Worm (Caenorhabditis elegans) whole organism, L2 larva: ENCODE measurements around the gene K01D12.9.

Source experiments
- C34F6.9 ChIP-seq: fragments of 150-350 bp; optimal IDR thresholded peaks from 2 replicates; lab custom pipeline; 2014; ENCODE audit warnings: missing biosample characterization, missing genetic modification characterization
- F13H6.1 ChIP-seq: sonication (generic microtip); optimal IDR thresholded peaks from 2 replicates; lab custom pipeline; 2016; ENCODE audit warnings: missing genetic modification characterization, missing compliant biosample characterization
- R02D3.7 ChIP-seq: fragments of 150-350 bp; optimal IDR thresholded peaks from 2 replicates; lab custom pipeline; 2014; ENCODE audit warnings: missing biosample characterization, missing genetic modification characterization
- Y55F3AM.14 ChIP-seq: fragments of 200-800 bp; sonication (Bioruptor generic); optimal IDR thresholded peaks from 2 replicates; lab custom pipeline; 2018; ENCODE audit warnings: mild to moderate bottlenecking, missing genetic modification characterization, missing compliant biosample characterization
- ZK546.5 ChIP-seq: sonication (generic microtip); optimal IDR thresholded peaks from 2 replicates; lab custom pipeline; 2017; ENCODE audit warnings: missing biosample characterization, missing genetic modification characterization
- alr-1 ChIP-seq: fragments of 150-350 bp; optimal IDR thresholded peaks from 2 replicates; lab custom pipeline; 2014; ENCODE audit warnings: missing biosample characterization, missing genetic modification characterization
- aly-2 ChIP-seq: fragments of 150-350 bp; optimal IDR thresholded peaks from 2 replicates; lab custom pipeline; 2014; ENCODE audit warnings: missing biosample characterization, missing genetic modification characterization
- ama-1 ChIP-seq: fragments of 150-350 bp; optimal IDR thresholded peaks from 2 replicates; lab custom pipeline; 2018; ENCODE audit warnings: inconsistent platforms
- blmp-1 ChIP-seq: sonication (generic microtip); optimal IDR thresholded peaks from 2 replicates; lab custom pipeline; 2017; ENCODE audit warnings: missing genetic modification characterization, mild to moderate bottlenecking, missing compliant biosample characterization, antibody characterized with exemption, moderate library complexity; ENCODE audit not compliant: insufficient read depth
- ceh-16 ChIP-seq: fragments of 150-350 bp; optimal IDR thresholded peaks from 2 replicates; lab custom pipeline; 2014; ENCODE audit warnings: missing biosample characterization, missing genetic modification characterization
- ceh-82 ChIP-seq: fragments of 150-350 bp; optimal IDR thresholded peaks from 2 replicates; lab custom pipeline; 2014; ENCODE audit warnings: missing biosample characterization, missing genetic modification characterization
- crh-2 ChIP-seq: sonication (generic microtip); optimal IDR thresholded peaks from 2 replicates; lab custom pipeline; 2017; ENCODE audit warnings: missing biosample characterization, missing genetic modification characterization
- dmd-4 ChIP-seq: sonication (generic microtip); optimal IDR thresholded peaks from 2 replicates; lab custom pipeline; 2017; ENCODE audit warnings: missing biosample characterization, missing genetic modification characterization
- egl-27 ChIP-seq: sonication (generic microtip); optimal IDR thresholded peaks from 3 replicates; lab custom pipeline; 2017; ENCODE audit warnings: missing biosample characterization, missing genetic modification reagents, missing genetic modification characterization
- elt-3 ChIP-seq: sonication (generic microtip); optimal IDR thresholded peaks from 2 replicates; lab custom pipeline; 2017; ENCODE audit warnings: missing biosample characterization, missing genetic modification characterization
- fos-1 ChIP-seq: fragments of 150-350 bp; optimal IDR thresholded peaks from 2 replicates; lab custom pipeline; 2014; ENCODE audit warnings: missing biosample characterization, missing genetic modification characterization
- gmeb-1 ChIP-seq: fragments of 150-350 bp; optimal IDR thresholded peaks from 2 replicates; lab custom pipeline; 2014; ENCODE audit warnings: missing biosample characterization, missing genetic modification characterization
- lin-11 ChIP-seq: fragments of 150-350 bp; sonication (generic microtip); optimal IDR thresholded peaks from 2 replicates; lab custom pipeline; 2014; ENCODE audit warnings: missing biosample characterization, missing genetic modification characterization, inconsistent platforms, mixed read lengths
- lin-39 ChIP-seq: fragments of 150-350 bp; optimal IDR thresholded peaks from 2 replicates; lab custom pipeline; 2014; ENCODE audit warnings: missing biosample characterization, missing genetic modification reagents, missing genetic modification characterization
- lsy-2 ChIP-seq, 2 experiments: fragments of 150-350 bp in 1 of 2; sonication (generic microtip) in 1 of 2; optimal IDR thresholded peaks; 2 replicates each; lab custom pipeline; 2014 to 2017; ENCODE audit warnings: missing biosample characterization in 2 of 2, missing genetic modification characterization in 2 of 2
- mab-5 ChIP-seq: fragments of 150-350 bp; optimal IDR thresholded peaks from 2 replicates; lab custom pipeline; 2014; ENCODE audit warnings: missing biosample characterization, missing genetic modification characterization
- mdl-1 ChIP-seq, 2 experiments: fragments of 150-350 bp in 1 of 2; sonication (generic microtip) in 1 of 2; optimal IDR thresholded peaks; 2 replicates each; lab custom pipeline; 2017; ENCODE audit warnings: missing biosample characterization in 2 of 2, missing genetic modification characterization in 2 of 2
- nhr-10 ChIP-seq: sonication (generic microtip); optimal IDR thresholded peaks from 2 replicates; lab custom pipeline; 2017; ENCODE audit warnings: missing biosample characterization, missing genetic modification characterization
- nhr-11 ChIP-seq: fragments of 150-350 bp; optimal IDR thresholded peaks from 2 replicates; lab custom pipeline; 2014; ENCODE audit warnings: missing biosample characterization, missing genetic modification characterization
- nhr-12 ChIP-seq: fragments of 150-350 bp; optimal IDR thresholded peaks from 2 replicates; lab custom pipeline; 2014; ENCODE audit warnings: missing biosample characterization, missing genetic modification characterization
- nhr-129 ChIP-seq: fragments of 150-350 bp; optimal IDR thresholded peaks from 2 replicates; lab custom pipeline; 2014; ENCODE audit warnings: missing biosample characterization, missing genetic modification characterization
- nhr-21 ChIP-seq: fragments of 150-350 bp; optimal IDR thresholded peaks from 2 replicates; lab custom pipeline; 2014; ENCODE audit warnings: missing biosample characterization, missing genetic modification characterization
- nhr-237 ChIP-seq: fragments of 150-350 bp; optimal IDR thresholded peaks from 2 replicates; lab custom pipeline; 2014; ENCODE audit warnings: missing biosample characterization, missing genetic modification characterization
- nhr-25 ChIP-seq: fragments of 150-350 bp; sonication (generic microtip); optimal IDR thresholded peaks from 3 replicates; lab custom pipeline; 2014; ENCODE audit warnings: missing biosample characterization, missing genetic modification characterization
- nhr-6 ChIP-seq: fragments of 150-350 bp; optimal IDR thresholded peaks from 2 replicates; lab custom pipeline; 2014; ENCODE audit warnings: missing biosample characterization, missing genetic modification characterization
- nhr-77 ChIP-seq: fragments of 150-350 bp; optimal IDR thresholded peaks from 2 replicates; lab custom pipeline; 2014; ENCODE audit warnings: missing biosample characterization, missing genetic modification characterization
- peb-1 ChIP-seq: fragments of 150-350 bp; optimal IDR thresholded peaks from 2 replicates; lab custom pipeline; 2014; ENCODE audit warnings: missing biosample characterization, missing genetic modification characterization
- sem-4 ChIP-seq: fragments of 150-350 bp; optimal IDR thresholded peaks from 2 replicates; lab custom pipeline; 2014; ENCODE audit warnings: missing biosample characterization, missing genetic modification reagents, missing genetic modification characterization
- skn-1 ChIP-seq: sonication (generic microtip); optimal IDR thresholded peaks from 2 replicates; lab custom pipeline; 2017; ENCODE audit warnings: missing biosample characterization, missing genetic modification characterization
- sma-3 ChIP-seq: sonication (generic microtip); optimal IDR thresholded peaks from 2 replicates; lab custom pipeline; 2016; ENCODE audit warnings: missing genetic modification reagents, missing genetic modification characterization, missing compliant biosample characterization
- sma-9 ChIP-seq, 2 experiments: fragments of 150-350 bp in 1 of 2; sonication (generic microtip) in 1 of 2; optimal IDR thresholded peaks; 2 replicates each; lab custom pipeline; 2014 to 2016; ENCODE audit warnings: missing genetic modification characterization in 2 of 2, mild to moderate bottlenecking in 1 of 2, missing biosample characterization in 1 of 2, missing compliant biosample characterization in 1 of 2, missing genetic modification reagents in 1 of 2, moderate library complexity in 1 of 2
- unc-39 ChIP-seq: fragments of 150-350 bp; optimal IDR thresholded peaks from 2 replicates; lab custom pipeline; 2014; ENCODE audit warnings: missing biosample characterization, missing genetic modification characterization
- unc-55 ChIP-seq: fragments of 150-350 bp; sonication (generic microtip); optimal IDR thresholded peaks from 3 replicates; lab custom pipeline; 2014; ENCODE audit warnings: missing biosample characterization, missing genetic modification reagents, missing genetic modification characterization
- unc-62 ChIP-seq: fragments of 150-350 bp; optimal IDR thresholded peaks from 2 replicates; lab custom pipeline; 2014; ENCODE audit warnings: missing biosample characterization, missing genetic modification reagents, missing genetic modification characterization
- zag-1 ChIP-seq: fragments of 150-350 bp; optimal IDR thresholded peaks from 2 replicates; lab custom pipeline; 2014; ENCODE audit warnings: missing biosample characterization, missing genetic modification characterization
- ztf-1 ChIP-seq: fragments of 200-800 bp; sonication (Bioruptor generic); conservative IDR thresholded peaks from 2 replicates; pipeline ENCODE4 v1.3.6; 2022; ENCODE audit warnings: missing genetic modification characterization, missing compliant biosample characterization
- ztf-4 ChIP-seq: fragments of 150-350 bp; optimal IDR thresholded peaks from 2 replicates; lab custom pipeline; 2014; ENCODE audit warnings: missing biosample characterization, missing genetic modification characterization

Gene K01D12.9

DNA sequence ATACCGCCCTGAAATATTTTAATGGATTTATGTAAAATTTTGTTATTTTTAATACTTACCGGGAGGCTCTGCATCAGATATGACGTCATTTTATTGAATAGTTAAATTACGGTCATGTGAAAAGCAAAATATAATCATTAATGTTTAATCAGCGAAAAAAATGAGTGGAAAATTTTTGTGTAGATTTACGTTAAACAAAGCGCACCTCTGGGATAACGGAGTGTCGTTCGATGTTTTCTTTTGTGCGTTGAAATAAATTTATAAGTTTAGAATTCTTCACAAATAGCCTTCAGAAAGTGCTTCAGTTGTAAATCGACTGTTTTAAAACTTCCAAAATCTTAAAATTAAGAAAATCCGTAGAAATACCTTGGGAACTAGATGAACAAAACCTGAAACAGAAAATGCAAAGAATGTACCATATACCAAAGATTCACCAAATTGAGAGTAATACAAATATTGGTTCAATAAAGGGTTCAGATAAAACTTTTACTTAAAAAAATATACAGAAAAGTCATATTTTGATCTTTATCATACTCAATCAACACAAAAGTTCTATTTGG is 3.7 kb downstream of the K01D12.9 start, which contains the start of the genes K01D12.20 and miga-1:
K01D12.20 (minus strand) TSS at position 138 of the 560 bp plus-strand sequence.
miga-1 (minus strand) TSS at position 183 of the 560 bp plus-strand sequence.
- TF ChIP-seq nhr-12 (tag; lab: Kevin White, UChicago) (no peak), ztf-1 (GFP tag; lab: Robert Waterston, UW) (no peak), unc-55 (GFP tag; lab: Kevin White, UChicago) (peak; percentile 54), gmeb-1 (tag; lab: Kevin White, UChicago) (no peak), nhr-6 (tag; lab: Kevin White, UChicago) (no peak), lin-39 (tag; lab: Kevin White, UChicago) (no peak), aly-2 (tag; lab: Kevin White, UChicago) (no peak), lsy-2 (tag; optimal IDR thresholded peaks at IDR 0.05; lab: Kevin White, UChicago) (peak in 1 of 2 experiments; percentile 65), sem-4 (tag; lab: Kevin White, UChicago) (peak; percentile 12), crh-2 (tag; lab: Kevin White, UChicago) (peak; percentile 9), fos-1 (no peak), alr-1 (no peak), nhr-77 (tag; lab: Kevin White, UChicago) (no peak), F13H6.1 (tag; lab: Kevin White, UChicago) (no peak), ZK546.5 (no peak), unc-62 (no peak), peb-1 (tag; lab: Kevin White, UChicago) (no peak), unc-39 (tag; lab: Kevin White, UChicago) (no peak), egl-27 (tag; lab: Kevin White, UChicago) (no peak), lin-11 (tag; lab: Kevin White, UChicago) (no peak), C34F6.9 (peak; percentile 57), nhr-237 (tag; lab: Kevin White, UChicago) (no peak), ceh-82 (tag; lab: Kevin White, UChicago) (no peak), sma-3 (GFP tag; lab: Kevin White, UChicago) (no peak), elt-3 (tag; lab: Kevin White, UChicago) (no peak), skn-1 (tag; lab: Kevin White, UChicago) (no peak), R02D3.7 (tag; lab: Kevin White, UChicago) (peak; percentile 89), nhr-129 (peak; percentile 13), nhr-25 (tag; lab: Kevin White, UChicago) (no peak), nhr-11 (tag; lab: Kevin White, UChicago) (no peak), zag-1 (tag; lab: Kevin White, UChicago) (no peak), sma-9 (GFP tag; optimal IDR thresholded peaks at IDR 0.05; lab: Kevin White, UChicago) (peak; percentile 61), sma-9 (tag; optimal IDR thresholded peaks at IDR 0.05; lab: Kevin White, UChicago) (no peak), blmp-1 (tag; lab: Kevin White, UChicago) (no peak), mdl-1 (tag; optimal IDR thresholded peaks at IDR 0.05; lab: Kevin White, UChicago) (no peak), Y55F3AM.14 (GFP tag; lab: Kevin White, UChicago) (no peak), dmd-4 (tag; lab: Kevin White, UChicago) (no peak)

DNA sequence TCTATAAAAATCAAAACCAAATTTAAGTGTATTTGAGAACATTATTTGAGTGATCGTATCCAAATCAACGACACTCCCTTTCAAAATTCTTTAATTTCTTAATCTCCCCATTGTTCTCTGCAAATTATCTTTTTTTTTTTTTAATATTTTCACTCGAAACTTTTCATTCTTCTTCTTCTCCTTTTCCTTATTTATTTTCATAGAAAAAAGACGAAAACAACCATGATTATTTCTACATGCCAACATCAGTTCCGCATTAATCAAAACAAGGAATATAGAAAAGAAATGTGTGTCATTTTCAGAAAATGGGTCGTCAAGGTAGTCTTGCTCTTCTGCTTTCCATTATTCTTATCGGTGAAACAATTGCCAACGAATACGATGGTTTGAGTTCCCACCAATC is 6.9 kb downstream of the K01D12.9 start, which contains the start of gene K01D12.5:
K01D12.5 (plus strand) TSS at position 301 of the 400 bp plus-strand sequence.
- TF ChIP-seq ama-1 (lab: Kevin White, UChicago) (no peak), dmd-4 (tag; lab: Kevin White, UChicago) (no peak), nhr-77 (tag; lab: Kevin White, UChicago) (no peak), mdl-1 (tag; optimal IDR thresholded peaks at IDR 0.05; lab: Kevin White, UChicago) (no peak), peb-1 (tag; lab: Kevin White, UChicago) (no peak), unc-39 (tag; lab: Kevin White, UChicago) (no peak)

DNA sequence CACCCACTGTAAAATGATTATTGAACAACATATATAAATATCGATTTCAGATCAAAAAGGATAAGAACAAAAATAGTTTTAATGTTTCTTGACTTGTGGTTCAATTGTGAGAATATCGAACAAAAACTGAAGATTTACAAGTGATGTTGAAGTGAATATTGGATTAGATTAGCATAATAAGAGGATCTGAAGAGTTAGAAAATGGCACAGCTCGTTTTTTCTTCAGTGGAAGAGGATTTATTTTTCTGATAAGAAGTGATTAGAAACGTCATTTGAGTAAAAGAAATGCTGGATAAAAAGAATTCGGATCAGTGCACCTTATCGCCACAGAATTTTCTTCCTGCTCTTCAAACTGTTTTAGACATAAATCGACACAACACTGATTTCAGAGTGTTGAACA is 8.7 kb downstream of the K01D12.9 start, which contains the start of gene twk-14:
twk-14 (minus strand) TSS at position 8 of the 400 bp plus-strand sequence.
- TF ChIP-seq nhr-237 (tag; lab: Kevin White, UChicago), result no peak
- TF ChIP-seq nhr-21 (tag; lab: Kevin White, UChicago), result no peak
- no peak for TF ChIP-seq ZK546.5
- TF ChIP-seq unc-39 (tag; lab: Kevin White, UChicago), result no peak
- no peak for TF ChIP-seq unc-55 (GFP tag; lab: Kevin White, UChicago)
- no peak for TF ChIP-seq alr-1
- no peak for TF ChIP-seq ztf-4 (tag; lab: Kevin White, UChicago)
- TF ChIP-seq nhr-11 (tag; lab: Kevin White, UChicago), result no peak
- TF ChIP-seq sma-3 (GFP tag; lab: Kevin White, UChicago), result no peak
- no peak for TF ChIP-seq peb-1 (tag; lab: Kevin White, UChicago)
- TF ChIP-seq mab-5 (tag; lab: Kevin White, UChicago), result no peak
- TF ChIP-seq lin-11 (tag; lab: Kevin White, UChicago), result no peak
- TF ChIP-seq fos-1, result no peak
- no peak for TF ChIP-seq ceh-16 (tag; lab: Kevin White, UChicago)
- TF ChIP-seq ceh-82 (tag; lab: Kevin White, UChicago), result no peak
- no peak for TF ChIP-seq nhr-129
- TF ChIP-seq nhr-10 (tag; lab: Kevin White, UChicago), result no peak
- no peak for TF ChIP-seq gmeb-1 (tag; lab: Kevin White, UChicago)
- no peak for TF ChIP-seq nhr-6 (tag; lab: Kevin White, UChicago)
